Worm (Caenorhabditis elegans) whole organism, L4/young adult: Measurements from ENCODE around the gene F49H12.2.

Experiments
- W03F9.2 ChIP-seq: fragments of 150-350 bp; optimal IDR thresholded peaks from 2 replicates; lab custom pipeline; 2014; ENCODE audit warnings: missing biosample characterization, missing genetic modification characterization
- dao-5 ChIP-seq: sonication (generic microtip); optimal IDR thresholded peaks from 2 replicates; lab custom pipeline; 2016; ENCODE audit warnings: missing genotype, missing genetic modification characterization, moderate library complexity, missing compliant biosample characterization
- him-1 ChIP-seq: sonication (generic microtip); optimal IDR thresholded peaks from 2 replicates; lab custom pipeline; 2016; ENCODE audit warnings: missing genotype, missing genetic modification reagents, missing genetic modification characterization, missing compliant biosample characterization

DNA sequence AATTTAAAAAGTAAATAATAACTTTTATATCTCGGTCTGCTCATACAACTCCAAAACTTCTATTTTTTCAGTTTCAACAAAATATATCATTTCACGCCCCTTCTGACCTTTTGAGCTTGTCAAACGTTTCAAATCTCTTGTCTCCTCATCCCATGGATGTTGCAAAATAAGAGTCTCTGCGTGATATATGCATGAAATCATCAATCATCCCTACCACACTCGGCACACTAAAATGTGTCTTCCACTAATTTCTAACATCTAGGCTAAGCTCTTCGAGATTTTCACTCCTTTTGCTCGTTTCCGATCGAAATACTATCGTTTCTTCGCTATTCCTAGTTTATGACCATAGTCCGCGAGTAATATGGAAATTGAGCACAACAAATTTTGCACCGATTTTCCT is 13.9 kb downstream of the F49H12.2 start:
- no peak for TF ChIP-seq him-1 (tag; lab: Kevin White, UChicago)
- no peak for TF ChIP-seq dao-5 (tag; lab: Kevin White, UChicago)
- no peak for TF ChIP-seq W03F9.2
